Fruit fly (Drosophila melanogaster): Measurements from ENCODE around the gene CG4593.

DNA sequence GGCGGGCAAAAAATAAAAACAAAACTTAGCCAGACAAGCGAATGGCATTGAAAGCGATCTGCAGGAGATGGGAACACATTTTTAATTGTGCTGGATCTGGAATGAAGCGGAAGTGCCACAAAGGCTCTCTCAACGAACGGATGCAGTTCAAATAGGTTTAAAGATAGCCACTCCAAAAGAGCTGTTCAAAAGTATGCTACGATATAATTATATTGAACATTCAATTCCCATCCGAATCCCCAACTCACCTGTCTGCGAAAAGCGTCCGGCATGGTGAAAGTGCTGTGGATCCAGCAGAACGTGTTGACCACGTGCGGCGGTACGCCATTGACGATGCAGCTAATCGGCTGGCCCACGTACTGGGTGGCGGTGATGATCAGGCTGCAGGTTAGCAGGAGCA is 36.8 kb upstream of the CG4593 start:
- TF ChIP-seq psq (optimal IDR thresholded peaks at IDR 0.05), result no peak
- no peak for TF ChIP-seq Sin3A (optimal IDR thresholded peaks at IDR 0.05)
- TF ChIP-seq h (optimal IDR thresholded peaks at IDR 0.05), result no peak

All from Kc167 (cell line).